Worm (Caenorhabditis elegans) whole organism, young adult: Measurements from ENCODE around the gene K08F8.7.

Source experiments
- B0336.3 ChIP-seq: fragments of 200-800 bp; sonication (Bioruptor generic); IDR thresholded peaks from 2 replicates; pipeline ENCODE4 v1.3.6; 2022; ENCODE audit warnings: missing genetic modification characterization, missing compliant biosample characterization
- athp-1 ChIP-seq: sonication (generic microtip); optimal IDR thresholded peaks from 2 replicates; lab custom pipeline; 2017; ENCODE audit warnings: mild to moderate bottlenecking, missing genetic modification characterization, missing compliant biosample characterization
- ccch-3 ChIP-seq: fragments of 200-800 bp; sonication (Bioruptor generic); optimal IDR thresholded peaks from 2 replicates; lab custom pipeline; 2018; ENCODE audit warnings: mild to moderate bottlenecking, missing genetic modification characterization, missing compliant biosample characterization
- efl-1 ChIP-seq: fragments of 150-350 bp; optimal IDR thresholded peaks from 2 replicates; lab custom pipeline; 2014; ENCODE audit warnings: missing biosample characterization, missing genetic modification reagents, missing genetic modification characterization
- ets-4 ChIP-seq: fragments of 200-800 bp; sonication (Bioruptor generic); optimal IDR thresholded peaks from 2 replicates; lab custom pipeline; 2018; ENCODE audit warnings: mild to moderate bottlenecking, missing genetic modification characterization, missing compliant biosample characterization
- lin-35 ChIP-seq, 3 experiments: fragments of 150-350 bp in 2 of 3; sonication (generic microtip) in 1 of 3; optimal IDR thresholded peaks; 2 replicates each; lab custom pipeline; 2014 to 2018; ENCODE audit warnings: missing biosample characterization in 3 of 3, missing genetic modification characterization in 3 of 3, missing genetic modification reagents in 3 of 3
- lin-40 ChIP-seq: sonication (generic microtip); optimal IDR thresholded peaks from 2 replicates; lab custom pipeline; 2016; ENCODE audit warnings: missing genetic modification characterization, mild to moderate bottlenecking, missing compliant biosample characterization, missing genotype, missing genetic modification reagents
- madf-6 ChIP-seq: fragments of 200-800 bp; sonication (Bioruptor generic); IDR thresholded peaks from 2 replicates; pipeline ENCODE4 v1.3.6; 2022; ENCODE audit warnings: missing genetic modification reagents, missing genetic modification characterization, missing compliant biosample characterization
- nfya-1 ChIP-seq: sonication (generic microtip); optimal IDR thresholded peaks from 2 replicates; lab custom pipeline; 2017; ENCODE audit warnings: antibody characterized with exemption, missing compliant biosample characterization, missing genetic modification characterization, borderline replicate concordance; ENCODE audit not compliant: insufficient read depth
- nhr-179 ChIP-seq: sonication (generic microtip); optimal IDR thresholded peaks from 2 replicates; lab custom pipeline; 2016; ENCODE audit warnings: mild to moderate bottlenecking, missing genetic modification characterization, missing compliant biosample characterization
- nhr-27 ChIP-seq: fragments of 200-800 bp; sonication (Bioruptor generic); optimal IDR thresholded peaks from 2 replicates; lab custom pipeline; 2018; ENCODE audit warnings: mild to moderate bottlenecking, missing genetic modification characterization, moderate library complexity, missing compliant biosample characterization
- tbp1 ChIP-seq: fragments of 200-800 bp; sonication (Bioruptor generic); optimal IDR thresholded peaks from 2 replicates; lab custom pipeline; 2018; ENCODE audit warnings: mild to moderate bottlenecking, missing genetic modification characterization, missing compliant biosample characterization
- ztf-25 ChIP-seq: fragments of 200-800 bp; sonication (Bioruptor generic); IDR thresholded peaks from 2 replicates; pipeline ENCODE4 v1.3.6; 2022; ENCODE audit warnings: missing genetic modification reagents, missing genetic modification characterization, missing compliant biosample characterization

- no peak for TF ChIP-seq lin-40 (tag; lab: Kevin White, UChicago)
- no peak for TF ChIP-seq lin-35 (GFP tag; optimal IDR thresholded peaks at IDR 0.05; lab: Kevin White, UChicago)
- no peak for TF ChIP-seq nhr-27 (tag; lab: Kevin White, UChicago)
- TF ChIP-seq B0336.3, result no peak
- no peak for TF ChIP-seq ccch-3 (GFP tag; lab: Kevin White, UChicago)
- no peak for TF ChIP-seq tbp1
- no peak for TF ChIP-seq ets-4 (GFP tag; lab: Kevin White, UChicago)
- no peak for TF ChIP-seq athp-1 (tag; lab: Kevin White, UChicago)
- TF ChIP-seq efl-1 (GFP tag; lab: Kevin White, UChicago), result no peak
- no peak for TF ChIP-seq madf-6 (GFP tag; lab: Robert Waterston, UW)
- TF ChIP-seq ztf-25, result no peak
- no peak for TF ChIP-seq nhr-179 (tag; lab: Kevin White, UChicago)
- TF ChIP-seq nfya-1 (tag; lab: Kevin White, UChicago), result no peak
These were observed 5.1 kb downstream of the K08F8.7 start for ce11 chrII:8750056-8750455.
